Fruit fly (Drosophila melanogaster) whole organism, embryonic: ENCODE results near the gene RpL10.

Source experiments
- Adf1 ChIP-seq: fragments of 200-800 bp; sonication (Bioruptor generic); IDR thresholded peaks from 2 replicates; pipeline ENCODE4 v1.3.6; 2022; ENCODE audit warnings: missing biosample characterization, missing genetic modification characterization
- CG1024 ChIP-seq: fragments of 200-800 bp; sonication (Bioruptor generic); IDR thresholded peaks from 2 replicates; pipeline ENCODE4 v1.3.6; 2022; ENCODE audit warnings: missing biosample characterization, missing genetic modification characterization
- CG13123 ChIP-seq: fragments of 200-800 bp; sonication (Bioruptor generic); optimal IDR thresholded peaks from 2 replicates; lab custom pipeline; 2016; ENCODE audit warnings: missing biosample characterization, missing genetic modification characterization
- CG14667 ChIP-seq: fragments of 200-800 bp; sonication (Bioruptor generic); IDR thresholded peaks from 2 replicates; pipeline ENCODE4 v1.3.6; 2022; ENCODE audit warnings: missing biosample characterization, missing genetic modification characterization
- CG14710 ChIP-seq: fragments of 200-800 bp; sonication (Bioruptor generic); optimal IDR thresholded peaks from 3 replicates; lab custom pipeline; 2019; ENCODE audit warnings: missing biosample characterization, mild to moderate bottlenecking, missing genetic modification characterization, moderate library complexity
- CG1529 ChIP-seq: fragments of 200-800 bp; sonication (Bioruptor generic); optimal IDR thresholded peaks from 3 replicates; lab custom pipeline; 2018; ENCODE audit warnings: missing biosample characterization, missing genetic modification characterization
- CG15696 ChIP-seq: fragments of 200-800 bp; sonication (Bioruptor generic); optimal IDR thresholded peaks from 2 replicates; lab custom pipeline; 2019; ENCODE audit warnings: missing biosample characterization, mild to moderate bottlenecking, missing genetic modification characterization, moderate library complexity
- CG1647 ChIP-seq: fragments of 200-800 bp; sonication (Bioruptor generic); optimal IDR thresholded peaks from 3 replicates; lab custom pipeline; 2016; ENCODE audit warnings: missing biosample characterization, missing genetic modification characterization
- CG16863 ChIP-seq: fragments of 200-800 bp; sonication (Bioruptor generic); optimal IDR thresholded peaks from 3 replicates; lab custom pipeline; 2016; ENCODE audit warnings: missing biosample characterization, missing genetic modification characterization
- CG17912 ChIP-seq: fragments of 200-800 bp; sonication (Bioruptor generic); optimal IDR thresholded peaks from 2 replicates; lab custom pipeline; 2018; ENCODE audit warnings: missing biosample characterization, mild to moderate bottlenecking, missing genetic modification characterization
- CG3065 ChIP-seq: fragments of 200-800 bp; sonication (Bioruptor generic); optimal IDR thresholded peaks from 2 replicates; lab custom pipeline; 2016; ENCODE audit warnings: missing biosample characterization, missing genetic modification characterization
- CG4282 ChIP-seq: fragments of 200-800 bp; sonication (Bioruptor generic); optimal IDR thresholded peaks from 2 replicates; lab custom pipeline; 2016; ENCODE audit warnings: missing biosample characterization, missing genetic modification characterization
- CG4617 ChIP-seq: fragments of 200-800 bp; sonication (Bioruptor generic); optimal IDR thresholded peaks from 3 replicates; lab custom pipeline; 2016; ENCODE audit warnings: missing biosample characterization, missing genetic modification characterization, borderline replicate concordance
- CG6254 ChIP-seq: fragments of 200-800 bp; sonication (Bioruptor generic); optimal IDR thresholded peaks from 3 replicates; lab custom pipeline; 2017; ENCODE audit warnings: mild to moderate bottlenecking, missing biosample characterization, missing genetic modification reagents, missing genetic modification characterization
- CG7357 ChIP-seq: fragments of 200-800 bp; sonication (Bioruptor generic); IDR thresholded peaks from 3 replicates; pipeline ENCODE4 v1.3.6; 2022; ENCODE audit warnings: missing biosample characterization, missing genetic modification characterization
- CG9797 ChIP-seq: fragments of 200-800 bp; sonication (Bioruptor generic); optimal IDR thresholded peaks from 3 replicates; lab custom pipeline; 2018; ENCODE audit warnings: missing biosample characterization, mild to moderate bottlenecking, missing genetic modification characterization
- Chrac-16 ChIP-seq: fragments of 200-800 bp; sonication (Bioruptor generic); optimal IDR thresholded peaks from 3 replicates; lab custom pipeline; 2016; ENCODE audit warnings: missing biosample characterization, missing genetic modification characterization
- Dbx ChIP-seq: fragments of 200-800 bp; sonication (Bioruptor generic); IDR thresholded peaks from 3 replicates; pipeline ENCODE4 v1.3.6; 2022; ENCODE audit warnings: missing biosample characterization, missing genetic modification characterization
- Deaf1 ChIP-seq: fragments of 200-800 bp; optimal IDR thresholded peaks from 3 replicates; lab custom pipeline; 2019; ENCODE audit warnings: missing biosample characterization, mild to moderate bottlenecking, missing genetic modification characterization, moderate library complexity
- Ets97D ChIP-seq: fragments of 200-800 bp; sonication (Bioruptor generic); optimal IDR thresholded peaks from 3 replicates; lab custom pipeline; 2016; ENCODE audit warnings: missing biosample characterization, missing genetic modification characterization
- H2.0 ChIP-seq: fragments of 200-800 bp; sonication (Bioruptor generic); IDR thresholded peaks from 2 replicates; pipeline ENCODE4 v1.3.6; 2022; ENCODE audit warnings: missing biosample characterization, missing genetic modification characterization
- Lhr ChIP-seq: fragments of 200-800 bp; sonication (Bioruptor generic); optimal IDR thresholded peaks from 3 replicates; lab custom pipeline; 2017; ENCODE audit warnings: mild to moderate bottlenecking, missing biosample characterization, missing genetic modification reagents, missing genetic modification characterization
- Lim3 ChIP-seq: fragments of 200-800 bp; sonication (Bioruptor generic); IDR thresholded peaks from 2 replicates; pipeline ENCODE4 v1.3.6; 2022; ENCODE audit warnings: missing biosample characterization, missing genetic modification characterization
- MBD-R2 ChIP-seq: fragments of 200-800 bp; sonication (Bioruptor generic); IDR thresholded peaks from 2 replicates; pipeline ENCODE4 v1.3.6; 2022; ENCODE audit warnings: missing biosample characterization, missing genetic modification characterization
- MESR4 ChIP-seq: fragments of 200-800 bp; sonication (Bioruptor generic); optimal IDR thresholded peaks from 2 replicates; lab custom pipeline; 2018; ENCODE audit warnings: missing biosample characterization, mild to moderate bottlenecking, missing genetic modification characterization, moderate library complexity
- Med ChIP-seq: fragments of 200-800 bp; sonication (Bioruptor generic); peaks from one replicate; lab custom pipeline; 2016; ENCODE audit warnings: missing biosample characterization, missing genetic modification characterization, mild to moderate bottlenecking, inconsistent platforms, moderate library complexity
- Mrtf ChIP-seq: fragments of 200-800 bp; sonication (Bioruptor generic); IDR thresholded peaks from 3 replicates; pipeline ENCODE4 v1.3.6; 2022; ENCODE audit warnings: missing biosample characterization, missing genetic modification characterization
- NK7.1 ChIP-seq: fragments of 200-800 bp; sonication (Bioruptor generic); optimal IDR thresholded peaks from 3 replicates; lab custom pipeline; 2016; ENCODE audit warnings: missing biosample characterization, missing genetic modification characterization
- Scr ChIP-seq: fragments of 200-800 bp; sonication (Bioruptor generic); IDR thresholded peaks from 2 replicates; pipeline ENCODE4 v1.3.6; 2022; ENCODE audit warnings: missing biosample characterization, missing genetic modification characterization; ENCODE audit not compliant: partially characterized antibody
- Usf ChIP-seq: fragments of 200-800 bp; sonication (Bioruptor generic); optimal IDR thresholded peaks from 2 replicates; lab custom pipeline; 2017; ENCODE audit warnings: missing genotype, missing biosample characterization, missing genetic modification characterization
- YL-1 ChIP-seq: fragments of 200-800 bp; sonication (Bioruptor generic); optimal IDR thresholded peaks from 3 replicates; lab custom pipeline; 2017; ENCODE audit warnings: missing biosample characterization, mild to moderate bottlenecking, missing genetic modification characterization
- aop ChIP-seq: fragments of 200-800 bp; sonication (Bioruptor generic); IDR thresholded peaks from 2 replicates; pipeline ENCODE4 v1.3.6; 2022; ENCODE audit warnings: missing biosample characterization, missing genetic modification characterization
- bigmax ChIP-seq: fragments of 200-800 bp; sonication (Bioruptor generic); optimal IDR thresholded peaks from 2 replicates; lab custom pipeline; 2018; ENCODE audit warnings: missing biosample characterization, mild to moderate bottlenecking, missing genetic modification characterization
- cato ChIP-seq: fragments of 200-800 bp; sonication (Bioruptor generic); optimal IDR thresholded peaks from 2 replicates; lab custom pipeline; 2016; ENCODE audit warnings: missing biosample characterization, missing genetic modification characterization, borderline replicate concordance
- cg ChIP-seq: fragments of 200-800 bp; sonication (Bioruptor generic); optimal IDR thresholded peaks from 3 replicates; lab custom pipeline; 2019; ENCODE audit warnings: missing biosample characterization, mild to moderate bottlenecking, missing genetic modification characterization, moderate library complexity
- crp ChIP-seq, 2 experiments: fragments of 200-800 bp; sonication (Bioruptor generic); optimal IDR thresholded peaks; 2 replicates in 1 of 2; 3 replicates in 1 of 2; lab custom pipeline; 2017; ENCODE audit warnings: missing biosample characterization in 2 of 2, missing genetic modification characterization in 2 of 2, mild to moderate bottlenecking in 1 of 2, moderate library complexity in 1 of 2
- dysf ChIP-seq: fragments of 200-800 bp; sonication (Bioruptor generic); IDR thresholded peaks from 3 replicates; pipeline ENCODE4 v1.3.6; 2022; ENCODE audit warnings: missing biosample characterization, missing genetic modification characterization
- ewg ChIP-seq: fragments of 200-800 bp; sonication (Bioruptor generic); optimal IDR thresholded peaks from 3 replicates; lab custom pipeline; 2017; ENCODE audit warnings: mild to moderate bottlenecking, missing biosample characterization, missing genetic modification reagents, missing genetic modification characterization
- fd64A ChIP-seq: fragments of 200-800 bp; sonication (Bioruptor generic); optimal IDR thresholded peaks from 3 replicates; lab custom pipeline; 2018; ENCODE audit warnings: missing biosample characterization, mild to moderate bottlenecking, missing genetic modification characterization
- hth ChIP-seq: fragments of >200 bp; optimal IDR thresholded peaks from 2 replicates; lab custom pipeline; 2017; ENCODE audit warnings: inconsistent platforms
- jumu ChIP-seq: fragments of 200-800 bp; sonication (Bioruptor generic); optimal IDR thresholded peaks from 3 replicates; lab custom pipeline; 2016; ENCODE audit warnings: missing biosample characterization, missing genetic modification characterization
- onecut ChIP-seq: fragments of 200-800 bp; sonication (Bioruptor generic); IDR thresholded peaks from 2 replicates; pipeline ENCODE4 v1.3.6; 2022; ENCODE audit warnings: missing biosample characterization, missing genetic modification characterization
- pfk ChIP-seq: fragments of 200-800 bp; sonication (Bioruptor generic); optimal IDR thresholded peaks from 2 replicates; lab custom pipeline; 2018; ENCODE audit warnings: missing biosample characterization, mild to moderate bottlenecking, missing genetic modification characterization, moderate library complexity
- pzg ChIP-seq: fragments of 200-800 bp; sonication (Bioruptor generic); optimal IDR thresholded peaks from 3 replicates; lab custom pipeline; 2018; ENCODE audit warnings: missing biosample characterization, mild to moderate bottlenecking, missing genetic modification characterization, moderate library complexity
- repo ChIP-seq: fragments of 200-800 bp; sonication (Bioruptor generic); optimal IDR thresholded peaks from 2 replicates; lab custom pipeline; 2016; ENCODE audit warnings: missing biosample characterization, missing genetic modification characterization
- row ChIP-seq: fragments of 200-800 bp; sonication (Bioruptor generic); IDR thresholded peaks from 3 replicates; pipeline ENCODE4 v1.3.6; 2022; ENCODE audit warnings: missing biosample characterization, missing genetic modification characterization
- sens ChIP-seq: fragments of 200-800 bp; sonication (Bioruptor generic); peaks from one replicate; lab custom pipeline; 2016; ENCODE audit warnings: missing biosample characterization, missing genetic modification characterization
- wek ChIP-seq: fragments of 200-800 bp; sonication (Bioruptor generic); optimal IDR thresholded peaks from 3 replicates; lab custom pipeline; 2018; ENCODE audit warnings: missing biosample characterization, mild to moderate bottlenecking, missing genetic modification characterization, moderate library complexity
- zfh2 ChIP-seq: fragments of 200-800 bp; sonication (Bioruptor generic); optimal IDR thresholded peaks from 2 replicates; lab custom pipeline; 2016; ENCODE audit warnings: missing biosample characterization, missing genetic modification characterization

RpL10 gene

DNA sequence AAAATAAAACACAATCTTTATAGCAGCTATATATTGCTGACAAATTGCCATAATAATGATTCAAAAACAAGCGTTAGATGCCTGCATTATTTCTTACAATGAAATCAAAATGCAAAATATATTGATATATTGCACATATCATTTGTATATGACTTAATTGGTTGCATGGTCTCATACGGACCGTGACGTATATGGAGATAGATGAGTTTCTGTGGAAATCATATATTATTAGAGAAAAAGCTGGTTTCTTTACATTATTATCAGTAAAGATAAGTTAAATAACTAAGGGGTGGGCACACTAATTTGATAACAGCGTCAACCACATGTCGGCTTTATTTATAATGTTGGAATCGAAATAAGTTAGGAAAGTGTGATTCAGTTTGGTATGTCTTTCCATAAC is 30.5 kb upstream of the RpL10 start, which contains the start of gene CG33217 (continued):
- TF ChIP-seq sens: no peak
- no peak for TF ChIP-seq fd64A (GFP tag; lab: Kevin White, UChicago)
- peak; percentile 29 for TF ChIP-seq CG4617
- TF ChIP-seq CG1529 (GFP tag; lab: Kevin White, UChicago): no peak
- no peak for TF ChIP-seq cato (GFP tag; lab: Kevin White, UChicago)
- TF ChIP-seq Dbx: no peak
- TF ChIP-seq CG4282 (GFP tag; lab: Kevin White, UChicago): no peak
- TF ChIP-seq CG15696: no peak
- no peak for TF ChIP-seq CG6254 (GFP tag; lab: Kevin White, UChicago)
- peak; percentile 17 for TF ChIP-seq CG9797 (GFP tag; lab: Kevin White, UChicago)
- no peak for TF ChIP-seq hth (lab: Kevin White, UChicago)
- no peak for TF ChIP-seq onecut (GFP tag; lab: Robert Waterston, UW)
- no peak for TF ChIP-seq Lim3 (GFP tag; lab: Robert Waterston, UW)
- peak; percentile 86 for TF ChIP-seq row

DNA sequence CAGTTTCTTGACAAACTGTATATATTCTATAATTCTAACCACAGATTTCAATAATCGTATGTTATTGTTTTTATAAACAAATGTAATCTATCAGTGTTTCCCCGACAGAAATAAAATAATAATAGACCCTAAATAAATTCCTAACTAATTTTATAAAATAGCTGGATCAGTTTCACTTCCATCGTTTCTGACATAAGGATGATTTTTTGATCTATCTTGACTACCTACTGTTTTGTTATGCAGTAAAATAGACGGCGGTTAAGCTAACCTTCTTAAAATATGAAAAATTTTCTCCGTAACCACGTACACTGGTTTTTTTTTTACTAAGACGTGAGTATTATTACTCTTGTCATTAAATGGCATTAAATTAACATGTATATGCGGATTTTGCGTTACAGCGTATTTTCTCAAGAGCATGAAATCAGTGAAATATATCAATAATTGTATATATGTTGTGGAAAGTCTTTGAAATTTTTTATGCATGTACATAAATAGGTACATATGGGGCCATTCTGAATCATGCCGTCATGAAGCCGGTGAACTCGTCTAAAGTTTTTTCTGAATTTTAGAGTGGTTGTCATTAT is 4.2 kb upstream of the RpL10 start:
- no peak for TF ChIP-seq Adf1 (GFP tag; lab: Robert Waterston, UW)
- no peak for TF ChIP-seq H2.0 (GFP tag; lab: Robert Waterston, UW)
- TF ChIP-seq Ets97D (GFP tag; lab: Kevin White, UChicago): peak; percentile 82
- peak; percentile 69; the same call in 2 of the 3 replicates for TF ChIP-seq CG7357 (GFP tag; lab: Robert Waterston, UW)
- TF ChIP-seq YL-1 (GFP tag; lab: Kevin White, UChicago): peak; percentile 17
- TF ChIP-seq CG17912 (GFP tag; lab: Kevin White, UChicago): peak; percentile 58
- TF ChIP-seq repo (GFP tag; lab: Kevin White, UChicago): no peak
- no peak for TF ChIP-seq cg (GFP tag; lab: Kevin White, UChicago)
- TF ChIP-seq dysf: no peak
- TF ChIP-seq bigmax (GFP tag; lab: Kevin White, UChicago): peak; percentile 50
- TF ChIP-seq Usf (GFP tag; lab: Kevin White, UChicago): no peak
- TF ChIP-seq CG16863: no peak
- TF ChIP-seq CG13123 (GFP tag; lab: Kevin White, UChicago): no peak
- TF ChIP-seq Mrtf: no peak
- peak; percentile 41 for TF ChIP-seq CG4617
- TF ChIP-seq MBD-R2: no peak
- TF ChIP-seq CG1024: peak; percentile 97
- no peak for TF ChIP-seq ewg (GFP tag; lab: Kevin White, UChicago)
- peak; percentile 90 for TF ChIP-seq pfk (GFP tag; lab: Kevin White, UChicago)
- peak; percentile 39; the same call in 1 of the 2 replicates for TF ChIP-seq CG14667
- TF ChIP-seq row: peak; percentile 68; the same call in 1 of the 3 replicates
- TF ChIP-seq aop (GFP tag; lab: Robert Waterston, UW): no peak
- no peak for TF ChIP-seq jumu (GFP tag; lab: Kevin White, UChicago)
- TF ChIP-seq Chrac-16 (GFP tag; lab: Kevin White, UChicago): no peak
- TF ChIP-seq CG3065 (GFP tag; lab: Kevin White, UChicago): no peak
- no peak for TF ChIP-seq crp (GFP tag; optimal IDR thresholded peaks at IDR 0.05; lab: Kevin White, UChicago)
- TF ChIP-seq zfh2 (GFP tag; lab: Kevin White, UChicago): no peak
- no peak for TF ChIP-seq CG1647 (GFP tag; lab: Kevin White, UChicago)
- no peak for TF ChIP-seq Scr (GFP tag; lab: Robert Waterston, UW)
- peak; percentile 39 for TF ChIP-seq pzg
- peak; percentile 23 for TF ChIP-seq CG14710
- peak; percentile 32 for TF ChIP-seq sens
- TF ChIP-seq NK7.1 (GFP tag; lab: Kevin White, UChicago): no peak
- TF ChIP-seq Med (GFP tag; lab: Kevin White, UChicago): no peak
- no peak for TF ChIP-seq Deaf1 (tag; lab: Kevin White, UChicago)
- TF ChIP-seq wek (GFP tag; lab: Kevin White, UChicago): no peak
- peak; percentile 89 for TF ChIP-seq MESR4
- TF ChIP-seq Lhr (GFP tag; lab: Kevin White, UChicago): peak; percentile 20
